Worm (Caenorhabditis elegans) whole organism, L3 larva: Measurements from ENCODE around the gene tbck-1.

Experiments
- R02D3.7 ChIP-seq: fragments of 150-350 bp; optimal IDR thresholded peaks from 2 replicates; lab custom pipeline; 2014; ENCODE audit warnings: missing biosample characterization, missing genetic modification characterization
- ZK546.5 ChIP-seq: sonication (generic microtip); optimal IDR thresholded peaks from 2 replicates; lab custom pipeline; 2017; ENCODE audit warnings: missing biosample characterization, missing genetic modification characterization
- ama-1 ChIP-seq: fragments of 150-350 bp; optimal IDR thresholded peaks from 2 replicates; lab custom pipeline; 2018
- ceh-16 ChIP-seq: sonication (generic microtip); optimal IDR thresholded peaks from 2 replicates; lab custom pipeline; 2017; ENCODE audit warnings: missing biosample characterization, missing genetic modification characterization
- ceh-28 ChIP-seq: fragments of 150-350 bp; optimal IDR thresholded peaks from 2 replicates; lab custom pipeline; 2014; ENCODE audit warnings: missing biosample characterization, missing genetic modification reagents, missing genetic modification characterization
- ceh-82 ChIP-seq: fragments of 150-350 bp; optimal IDR thresholded peaks from 2 replicates; lab custom pipeline; 2014; ENCODE audit warnings: missing biosample characterization, missing genetic modification characterization
- ceh-9 ChIP-seq: sonication (generic microtip); optimal IDR thresholded peaks from 2 replicates; lab custom pipeline; 2018; ENCODE audit warnings: missing biosample characterization, missing genetic modification characterization
- daf-12 ChIP-seq: fragments of 150-350 bp; optimal IDR thresholded peaks from 2 replicates; lab custom pipeline; 2014; ENCODE audit warnings: missing biosample characterization, missing genetic modification reagents, missing genetic modification characterization
- egl-27 ChIP-seq: sonication (generic microtip); optimal IDR thresholded peaks from 4 replicates; lab custom pipeline; 2017; ENCODE audit warnings: missing biosample characterization, missing genetic modification reagents, missing genetic modification characterization
- elt-1 ChIP-seq: fragments of 150-350 bp; optimal IDR thresholded peaks from 2 replicates; lab custom pipeline; 2014; ENCODE audit warnings: missing biosample characterization, missing genetic modification characterization
- elt-2 ChIP-seq: sonication (generic microtip); optimal IDR thresholded peaks from 2 replicates; lab custom pipeline; 2016; ENCODE audit warnings: missing genetic modification reagents, mild to moderate bottlenecking, missing genetic modification characterization, missing compliant biosample characterization
- elt-3 ChIP-seq, 3 experiments: fragments of 150-350 bp in 1 of 3; sonication (generic microtip) in 2 of 3; optimal IDR thresholded peaks; 2 replicates in 2 of 3; 4 replicates in 1 of 3; lab custom pipeline; 2014 to 2017; ENCODE audit warnings: missing biosample characterization in 3 of 3, missing genetic modification characterization in 3 of 3
- eor-1 ChIP-seq, 2 experiments: fragments of 150-350 bp; optimal IDR thresholded peaks; 2 replicates each; lab custom pipeline; 2014 to 2018; ENCODE audit warnings: missing biosample characterization in 2 of 2, missing genetic modification characterization in 2 of 2
- fkh-10 ChIP-seq: sonication (generic microtip); optimal IDR thresholded peaks from 2 replicates; lab custom pipeline; 2017; ENCODE audit warnings: missing biosample characterization, missing genetic modification reagents, missing genetic modification characterization
- fkh-2 ChIP-seq: fragments of 150-350 bp; optimal IDR thresholded peaks from 2 replicates; lab custom pipeline; 2014; ENCODE audit warnings: missing biosample characterization, missing genetic modification reagents, missing genetic modification characterization
- fos-1 ChIP-seq: fragments of 150-350 bp; optimal IDR thresholded peaks from 2 replicates; lab custom pipeline; 2014; ENCODE audit warnings: missing biosample characterization, missing genetic modification characterization
- hmg-11 ChIP-seq: sonication (generic microtip); optimal IDR thresholded peaks from 2 replicates; lab custom pipeline; 2016; ENCODE audit warnings: missing genetic modification characterization, missing compliant biosample characterization
- lin-15B ChIP-seq: fragments of 150-350 bp; optimal IDR thresholded peaks from 2 replicates; lab custom pipeline; 2014; ENCODE audit warnings: missing biosample characterization, missing genetic modification characterization
- lsy-12 ChIP-seq: sonication (generic microtip); optimal IDR thresholded peaks from 2 replicates; lab custom pipeline; 2016; ENCODE audit warnings: mild to moderate bottlenecking, missing genetic modification characterization, missing compliant biosample characterization
- mdl-1 ChIP-seq: fragments of 150-350 bp; optimal IDR thresholded peaks from 2 replicates; lab custom pipeline; 2014; ENCODE audit warnings: missing biosample characterization, missing genetic modification characterization
- mml-1 ChIP-seq: fragments of 150-350 bp; sonication (generic microtip); optimal IDR thresholded peaks from 3 replicates; lab custom pipeline; 2014; ENCODE audit warnings: missing biosample characterization, missing genetic modification characterization
- nfya-1 ChIP-seq: sonication (generic microtip); optimal IDR thresholded peaks from 2 replicates; lab custom pipeline; 2017; ENCODE audit warnings: missing genetic modification characterization, mild to moderate bottlenecking, missing compliant biosample characterization, antibody characterized with exemption, moderate library complexity; ENCODE audit not compliant: insufficient read depth
- nhr-12 ChIP-seq: fragments of 150-350 bp; optimal IDR thresholded peaks from 2 replicates; lab custom pipeline; 2014; ENCODE audit warnings: missing biosample characterization, missing genetic modification characterization
- nhr-23 ChIP-seq: fragments of 150-350 bp; optimal IDR thresholded peaks from 2 replicates; lab custom pipeline; 2014; ENCODE audit warnings: missing biosample characterization, missing genetic modification reagents, missing genetic modification characterization
- nhr-237 ChIP-seq: fragments of 150-350 bp; optimal IDR thresholded peaks from 2 replicates; lab custom pipeline; 2014; ENCODE audit warnings: missing biosample characterization, missing genetic modification characterization
- nhr-25 ChIP-seq: sonication (generic microtip); optimal IDR thresholded peaks from 2 replicates; lab custom pipeline; 2017; ENCODE audit warnings: missing biosample characterization, missing genetic modification characterization
- nhr-28 ChIP-seq: fragments of 150-350 bp; optimal IDR thresholded peaks from 2 replicates; lab custom pipeline; 2014; ENCODE audit warnings: missing biosample characterization, missing genetic modification characterization
- nhr-43 ChIP-seq: sonication (generic microtip); optimal IDR thresholded peaks from 2 replicates; lab custom pipeline; 2016; ENCODE audit warnings: mild to moderate bottlenecking, missing genetic modification characterization, missing compliant biosample characterization; ENCODE audit not compliant: poor library complexity, severe bottlenecking
- pha-4 ChIP-seq: fragments of 150-350 bp; optimal IDR thresholded peaks from 2 replicates; lab custom pipeline; 2014; ENCODE audit warnings: missing biosample characterization, missing genetic modification reagents, missing genetic modification characterization
- pqm-1 ChIP-seq: fragments of 150-350 bp; optimal IDR thresholded peaks from 2 replicates; lab custom pipeline; 2017; ENCODE audit warnings: missing biosample characterization, missing genetic modification characterization, inconsistent platforms
- sea-2 ChIP-seq: fragments of 150-350 bp; sonication (generic microtip); optimal IDR thresholded peaks from 4 replicates; lab custom pipeline; 2014; ENCODE audit warnings: missing biosample characterization, missing genetic modification reagents, missing genetic modification characterization
- tbx-2 ChIP-seq: sonication (generic microtip); optimal IDR thresholded peaks from 2 replicates; lab custom pipeline; 2016; ENCODE audit warnings: mild to moderate bottlenecking, missing genetic modification characterization, missing compliant biosample characterization
- unc-39 ChIP-seq: sonication (generic microtip); optimal IDR thresholded peaks from 4 replicates; lab custom pipeline; 2017; ENCODE audit warnings: missing biosample characterization, missing genetic modification characterization
- unc-62 ChIP-seq: fragments of 150-350 bp; sonication (generic microtip); optimal IDR thresholded peaks from 4 replicates; lab custom pipeline; 2014; ENCODE audit warnings: missing biosample characterization, missing genetic modification reagents, missing genetic modification characterization
- ztf-11 ChIP-seq: fragments of 150-350 bp; optimal IDR thresholded peaks from 2 replicates; lab custom pipeline; 2014; ENCODE audit warnings: missing biosample characterization, missing genetic modification characterization
- ztf-4 ChIP-seq: fragments of 150-350 bp; optimal IDR thresholded peaks from 2 replicates; lab custom pipeline; 2014; ENCODE audit warnings: missing biosample characterization, missing genetic modification characterization

Gene tbck-1

DNA sequence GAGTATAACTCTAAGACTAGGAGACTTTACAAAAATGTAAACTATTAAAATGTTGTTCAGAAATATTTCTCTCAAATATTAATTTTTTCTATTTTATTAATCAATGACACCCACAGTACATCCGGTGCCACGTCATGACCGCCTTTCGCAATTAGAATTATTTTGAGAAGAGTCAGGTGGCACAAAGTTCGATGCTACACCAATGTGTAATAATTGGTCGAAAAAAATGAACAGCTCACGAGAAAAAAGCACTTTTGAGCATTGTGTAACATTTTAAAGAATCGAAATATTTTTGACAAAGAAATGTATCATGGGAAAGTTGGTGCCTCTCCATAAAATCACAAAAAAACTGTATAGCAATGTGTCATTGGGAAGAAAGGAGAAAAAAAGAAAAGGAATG is 21.6 kb upstream of the tbck-1 start:
- TF ChIP-seq ZK546.5, result no peak
- no peak for TF ChIP-seq daf-12 (tag; lab: Kevin White, UChicago)
- no peak for TF ChIP-seq lsy-12
- TF ChIP-seq nfya-1, result no peak
- no peak for TF ChIP-seq ceh-28 (tag; lab: Kevin White, UChicago)
- TF ChIP-seq mdl-1 (tag; lab: Kevin White, UChicago), result no peak
- TF ChIP-seq ztf-11, result no peak
- no peak for TF ChIP-seq nhr-25 (tag; lab: Kevin White, UChicago)
- no peak for TF ChIP-seq mml-1 (tag; lab: Kevin White, UChicago)
- no peak for TF ChIP-seq elt-2
- TF ChIP-seq unc-39 (tag; lab: Kevin White, UChicago), result no peak
- no peak for TF ChIP-seq nhr-28
- TF ChIP-seq tbx-2, result no peak
- no peak for TF ChIP-seq elt-3 (tag; optimal IDR thresholded peaks at IDR 0.05; lab: Kevin White, UChicago)
- TF ChIP-seq ztf-4, result no peak
- TF ChIP-seq fkh-10 (GFP tag; lab: Kevin White, UChicago), result no peak
- TF ChIP-seq fkh-2 (tag; lab: Kevin White, UChicago), result no peak
- TF ChIP-seq nhr-23 (tag; lab: Kevin White, UChicago), result no peak
- TF ChIP-seq eor-1 (tag; optimal IDR thresholded peaks at IDR 0.05; lab: Kevin White, UChicago), result no peak

DNA sequence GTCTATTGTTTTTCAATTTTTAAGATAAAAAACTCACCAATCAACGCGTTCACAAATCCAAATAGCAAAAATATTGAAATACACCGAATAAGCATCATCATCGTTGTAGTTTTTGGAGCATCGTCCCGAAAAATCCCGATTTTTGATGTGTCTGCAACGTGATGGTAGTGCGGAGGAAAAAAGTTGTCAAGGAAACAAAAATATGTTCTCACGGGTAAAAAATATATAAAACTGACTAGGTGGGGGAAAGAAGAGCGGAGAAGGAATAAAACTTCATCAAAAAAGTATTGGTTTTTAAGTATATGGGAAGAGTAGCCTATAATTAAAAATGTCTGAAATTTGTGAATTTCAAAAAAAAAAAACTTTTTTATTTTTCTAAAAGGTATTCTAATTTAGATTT is 16.4 kb upstream of the tbck-1 start, which contains the start of gene rig-6:
rig-6 (minus strand) TSS at position 101 of the 400 bp plus-strand sequence.
- TF ChIP-seq nhr-28, result no peak
- TF ChIP-seq lin-15B, result no peak
- no peak for TF ChIP-seq nfya-1
- no peak for TF ChIP-seq elt-2
- TF ChIP-seq nhr-43 (tag; lab: Kevin White, UChicago), result no peak
- TF ChIP-seq egl-27 (tag; lab: Kevin White, UChicago), result no peak
- TF ChIP-seq unc-62, result no peak
- TF ChIP-seq ceh-28 (tag; lab: Kevin White, UChicago), result no peak
- TF ChIP-seq R02D3.7 (tag; lab: Kevin White, UChicago), result no peak
- TF ChIP-seq fkh-10 (GFP tag; lab: Kevin White, UChicago), result no peak
- no peak for TF ChIP-seq lsy-12
- TF ChIP-seq elt-1 (tag; lab: Kevin White, UChicago), result no peak
- TF ChIP-seq sea-2 (GFP tag; lab: Kevin White, UChicago), result no peak
- TF ChIP-seq ztf-11, result no peak
- TF ChIP-seq ama-1 (lab: Kevin White, UChicago), result no peak
- TF ChIP-seq nhr-12 (tag; lab: Kevin White, UChicago), result no peak
- no peak for TF ChIP-seq pha-4 (tag; lab: Kevin White, UChicago)
- TF ChIP-seq ztf-4, result no peak

DNA sequence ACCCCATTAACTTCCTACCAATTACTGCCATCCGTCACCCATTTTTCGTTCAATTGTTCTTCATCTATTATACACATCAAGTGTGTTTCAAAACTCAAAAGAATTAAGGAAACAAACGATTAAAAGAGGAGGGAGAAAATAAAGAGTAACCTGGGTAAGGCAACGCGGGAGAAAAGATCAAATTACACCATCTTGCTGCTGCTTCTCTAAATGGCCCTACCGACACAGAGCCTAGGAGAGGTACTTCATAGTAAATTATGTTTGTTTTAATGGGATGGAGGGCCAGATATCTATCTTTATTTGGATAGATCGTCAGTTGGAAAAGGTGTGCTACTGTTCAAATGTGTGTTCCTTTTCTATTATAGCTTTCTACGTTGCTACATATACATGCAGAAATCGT is 13.0 kb upstream of the tbck-1 start:
- no peak for TF ChIP-seq ceh-9 (tag; lab: Kevin White, UChicago)
- no peak for TF ChIP-seq nhr-23 (tag; lab: Kevin White, UChicago)
- no peak for TF ChIP-seq nfya-1
- no peak for TF ChIP-seq pha-4 (tag; lab: Kevin White, UChicago)
- no peak for TF ChIP-seq ztf-11
- no peak for TF ChIP-seq ceh-16 (tag; lab: Kevin White, UChicago)
- no peak for TF ChIP-seq nhr-237 (tag; lab: Kevin White, UChicago)
- TF ChIP-seq hmg-11, result no peak
- TF ChIP-seq ceh-82, result no peak
- no peak for TF ChIP-seq elt-1 (tag; lab: Kevin White, UChicago)
- TF ChIP-seq sea-2 (GFP tag; lab: Kevin White, UChicago), result no peak
- TF ChIP-seq unc-62, result no peak
- TF ChIP-seq fos-1 (tag; lab: Kevin White, UChicago), result no peak
- no peak for TF ChIP-seq ZK546.5
- no peak for TF ChIP-seq R02D3.7 (tag; lab: Kevin White, UChicago)
- no peak for TF ChIP-seq pqm-1 (tag; lab: Kevin White, UChicago)
- TF ChIP-seq daf-12 (tag; lab: Kevin White, UChicago), result no peak
- TF ChIP-seq nhr-25 (tag; lab: Kevin White, UChicago), result no peak
- no peak for TF ChIP-seq mml-1 (tag; lab: Kevin White, UChicago)
- no peak for TF ChIP-seq unc-39 (tag; lab: Kevin White, UChicago)

DNA sequence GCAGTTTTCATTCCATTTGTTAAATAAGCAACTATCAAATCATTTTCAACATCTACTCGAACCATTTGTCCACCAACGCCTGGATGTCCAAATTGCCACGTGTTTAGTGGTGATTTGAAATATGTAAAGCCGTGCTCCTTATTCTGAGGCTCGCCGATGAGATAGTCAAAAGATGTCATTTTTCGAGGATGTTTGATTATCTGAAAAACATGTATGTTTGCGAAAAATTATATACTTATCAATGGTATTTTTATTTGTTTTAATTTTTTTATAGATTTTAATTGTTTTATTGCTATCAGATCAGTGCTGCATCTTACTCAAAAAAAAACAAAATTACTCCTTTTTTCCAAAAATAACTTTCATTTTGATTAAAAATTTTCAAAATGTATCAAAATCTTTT is 9.6 kb upstream of the tbck-1 start:
- TF ChIP-seq elt-2, result no peak
